Worm (Caenorhabditis elegans): ENCODE data around the gene B0353.1.

The B0353.1 gene

ce11 chrIII:549231-549630, 6.5 kb upstream of the B0353.1 start:
- no peak for TF ChIP-seq elt-4 (tag; optimal IDR thresholded peaks at IDR 0.05)
- TF ChIP-seq ceh-30 (tag; optimal IDR thresholded peaks at IDR 0.05), result no peak
- no peak for TF ChIP-seq K02D7.2 (tag; optimal IDR thresholded peaks at IDR 0.05)
- TF ChIP-seq ceh-18 (tag; optimal IDR thresholded peaks at IDR 0.05), result no peak
- TF ChIP-seq unc-42 (tag; optimal IDR thresholded peaks at IDR 0.05), result no peak
- TF ChIP-seq C08G9.2 (tag; optimal IDR thresholded peaks at IDR 0.05), result no peak
- TF ChIP-seq pros-1 (tag; optimal IDR thresholded peaks at IDR 0.05), result no peak
- no peak for TF ChIP-seq pax-1 (tag; optimal IDR thresholded peaks at IDR 0.05)
- TF ChIP-seq zip-5 (tag; optimal IDR thresholded peaks at IDR 0.05), result no peak
- no peak for TF ChIP-seq che-1 (tag; optimal IDR thresholded peaks at IDR 0.05)
- TF ChIP-seq mec-3 (tag; optimal IDR thresholded peaks at IDR 0.05; ENCODE audit: borderline replicate concordance), result no peak
- no peak for TF ChIP-seq fkh-6 (tag; optimal IDR thresholded peaks at IDR 0.05)
- no peak for TF ChIP-seq Y22D7AL.16 (tag; optimal IDR thresholded peaks at IDR 0.05)
- TF ChIP-seq ceh-6 (GFP tag; optimal IDR thresholded peaks at IDR 0.05), result no peak
- no peak for TF ChIP-seq gmeb-2 (tag; optimal IDR thresholded peaks at IDR 0.05)
- TF ChIP-seq lin-11 (tag; optimal IDR thresholded peaks at IDR 0.05), result no peak

- TF ChIP-seq odd-2 (tag; optimal IDR thresholded peaks at IDR 0.05) (no peak), ceh-24 (tag; optimal IDR thresholded peaks at IDR 0.05) (no peak), unc-3 (GFP tag; conservative IDR thresholded peaks at IDR 0.05) (no peak), unc-3 (tag; optimal IDR thresholded peaks at IDR 0.05) (no peak), pag-3 (tag; optimal IDR thresholded peaks at IDR 0.05; ENCODE audit: borderline replicate concordance) (no peak), ceh-22 (tag; optimal IDR thresholded peaks at IDR 0.05) (no peak), K09A11.1 (tag; optimal IDR thresholded peaks at IDR 0.05; ENCODE audit: insufficient read depth) (no peak), ceh-14 (tag; optimal IDR thresholded peaks at IDR 0.05) (no peak), elt-2 (tag; optimal IDR thresholded peaks at IDR 0.05) (no peak), sdc-2 (tag; optimal IDR thresholded peaks at IDR 0.05) (no peak), nfya-1 (tag; optimal IDR thresholded peaks at IDR 0.05) (peak; percentile 2), pros-1 (tag; optimal IDR thresholded peaks at IDR 0.05) (no peak), ceh-45 (GFP tag; IDR thresholded peaks at IDR 0.05) (no peak), ets-4 (tag; optimal IDR thresholded peaks at IDR 0.05) (no peak), pax-1 (tag; optimal IDR thresholded peaks at IDR 0.05) (peak; percentile 9), lin-11 (tag; optimal IDR thresholded peaks at IDR 0.05) (no peak), fkh-10 (GFP tag; optimal IDR thresholded peaks at IDR 0.05) (no peak), C08G9.2 (tag; optimal IDR thresholded peaks at IDR 0.05) (no peak), tbx-2 (tag; optimal IDR thresholded peaks at IDR 0.05) (peak; percentile 3), ceh-34 (tag; optimal IDR thresholded peaks at IDR 0.05) (peak; percentile 66), sox-2 (GFP tag; IDR thresholded peaks at IDR 0.05) (no peak), tbx-7 (tag; optimal IDR thresholded peaks at IDR 0.05) (no peak)
Observed at ce11 chrIII:558083-558482, 2.3 kb downstream of the B0353.1 start.

DNA sequence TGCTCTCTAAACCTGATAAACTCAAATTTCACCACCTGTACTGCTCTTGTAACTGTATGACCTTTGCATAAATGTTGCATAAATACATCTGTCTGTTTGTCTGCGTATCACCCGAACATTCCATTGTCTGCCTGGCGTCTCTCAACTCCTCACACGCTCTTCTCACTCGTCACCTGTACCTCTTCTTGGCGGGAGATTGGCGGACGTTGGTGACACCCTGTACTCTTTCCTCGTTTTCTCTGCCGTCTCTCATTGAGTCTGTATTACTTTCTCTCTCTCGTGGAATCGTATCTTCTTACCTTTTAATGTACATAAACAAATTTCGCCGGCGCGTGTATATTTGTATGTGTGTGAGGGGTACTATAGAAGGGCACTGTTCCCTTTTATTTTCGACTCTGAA, 3.1 kb downstream of the B0353.1 start:
- TF ChIP-seq dve-1 (tag; optimal IDR thresholded peaks at IDR 0.05) (no peak), ceh-34 (tag; optimal IDR thresholded peaks at IDR 0.05) (peak; percentile 89), ceh-19 (GFP tag; optimal IDR thresholded peaks at IDR 0.05) (no peak), K09A11.1 (tag; optimal IDR thresholded peaks at IDR 0.05; ENCODE audit: insufficient read depth) (no peak), ceh-2 (tag; optimal IDR thresholded peaks at IDR 0.05) (peak; percentile 46), ets-4 (tag; optimal IDR thresholded peaks at IDR 0.05) (peak; percentile 21), fax-1 (tag; optimal IDR thresholded peaks at IDR 0.05) (no peak), unc-55 (GFP tag; optimal IDR thresholded peaks at IDR 0.05) (peak; percentile 77), K02D7.2 (tag; optimal IDR thresholded peaks at IDR 0.05) (no peak), ceh-30 (tag; optimal IDR thresholded peaks at IDR 0.05) (no peak), pat-9 (tag; optimal IDR thresholded peaks at IDR 0.05) (no peak), npax-4 (tag; optimal IDR thresholded peaks at IDR 0.05) (no peak), ref-2 (tag; optimal IDR thresholded peaks at IDR 0.05) (peak; percentile 44), pros-1 (tag; optimal IDR thresholded peaks at IDR 0.05) (peak; percentile 39), odd-2 (tag; optimal IDR thresholded peaks at IDR 0.05) (no peak), hlh-30 (tag; optimal IDR thresholded peaks at IDR 0.05; ENCODE audit: insufficient read depth) (peak; percentile 45), nfya-1 (tag; optimal IDR thresholded peaks at IDR 0.05) (peak; percentile 50), tbx-7 (tag; optimal IDR thresholded peaks at IDR 0.05) (peak; percentile 20), pha-2 (tag; optimal IDR thresholded peaks at IDR 0.05) (no peak), ceh-22 (tag; optimal IDR thresholded peaks at IDR 0.05) (peak; percentile 71), sox-2 (GFP tag; IDR thresholded peaks at IDR 0.05) (peak; percentile 38; the same call in 1 of the 2 replicates), unc-3 (GFP tag; conservative IDR thresholded peaks at IDR 0.05) (no peak), unc-3 (tag; optimal IDR thresholded peaks at IDR 0.05) (no peak), ceh-31 (tag; optimal IDR thresholded peaks at IDR 0.05) (peak; percentile 17), hlh-6 (tag; optimal IDR thresholded peaks at IDR 0.05) (no peak), mec-3 (tag; optimal IDR thresholded peaks at IDR 0.05; ENCODE audit: borderline replicate concordance) (no peak), tbx-2 (tag; optimal IDR thresholded peaks at IDR 0.05) (peak; percentile 73)

All from whole organism, late embryonic.